Fruit fly (Drosophila melanogaster) whole organism, prepupa: Measurements from ENCODE around the gene CG31176.

Source experiments
- Blimp-1 ChIP-seq: fragments of 200-800 bp; sonication (Bioruptor generic); optimal IDR thresholded peaks from 3 replicates; lab custom pipeline; 2017; ENCODE audit warnings: missing biosample characterization, missing genetic modification characterization, mild to moderate bottlenecking, moderate library complexity, missing genetic modification reagents
- CG10669 ChIP-seq: fragments of 200-800 bp; sonication (Bioruptor generic); optimal IDR thresholded peaks from 3 replicates; lab custom pipeline; 2018; ENCODE audit warnings: missing biosample characterization, mild to moderate bottlenecking, missing genetic modification characterization, moderate library complexity
- CG11294 ChIP-seq: fragments of 200-800 bp; sonication (Bioruptor generic); IDR thresholded peaks from 2 replicates; pipeline ENCODE4 v1.3.6; 2022; ENCODE audit warnings: missing biosample characterization, missing genetic modification characterization
- CG11762 ChIP-seq: fragments of 200-800 bp; sonication (Bioruptor generic); optimal IDR thresholded peaks from 3 replicates; lab custom pipeline; 2016; ENCODE audit warnings: missing biosample characterization, missing genetic modification characterization; ENCODE audit not compliant: insufficient read depth
- CG15336 ChIP-seq: fragments of 200-800 bp; sonication (Bioruptor generic); IDR thresholded peaks from 2 replicates; pipeline ENCODE4 v1.3.6; 2022; ENCODE audit warnings: missing biosample characterization, missing genetic modification characterization
- CG1621 ChIP-seq: fragments of 200-800 bp; sonication (Bioruptor generic); optimal IDR thresholded peaks from 3 replicates; lab custom pipeline; 2018; ENCODE audit warnings: missing biosample characterization, mild to moderate bottlenecking, missing genetic modification characterization
- CG16779 ChIP-seq: fragments of 200-800 bp; sonication (Bioruptor generic); optimal IDR thresholded peaks from 3 replicates; lab custom pipeline; 2017; ENCODE audit warnings: missing biosample characterization, mild to moderate bottlenecking, missing genetic modification characterization
- CG31627 ChIP-seq: fragments of 200-800 bp; sonication (Bioruptor generic); optimal IDR thresholded peaks from 3 replicates; lab custom pipeline; 2016; ENCODE audit warnings: missing biosample characterization, missing genetic modification characterization
- CG32006 ChIP-seq: fragments of 200-800 bp; sonication (Bioruptor generic); optimal IDR thresholded peaks from 3 replicates; lab custom pipeline; 2017; ENCODE audit warnings: missing biosample characterization, mild to moderate bottlenecking, missing genetic modification characterization
- CG34406 ChIP-seq: fragments of 200-800 bp; sonication (Bioruptor generic); optimal IDR thresholded peaks from 3 replicates; lab custom pipeline; 2016; ENCODE audit warnings: missing biosample characterization, missing genetic modification characterization
- CG4318 ChIP-seq: fragments of 200-800 bp; sonication (Bioruptor generic); optimal IDR thresholded peaks from 3 replicates; lab custom pipeline; 2017; ENCODE audit warnings: missing biosample characterization, mild to moderate bottlenecking, missing genetic modification characterization
- CG6163 ChIP-seq: fragments of 200-800 bp; sonication (Bioruptor generic); IDR thresholded peaks from 3 replicates; pipeline ENCODE4 v1.3.6; 2022; ENCODE audit warnings: missing biosample characterization, missing genetic modification characterization
- CG6276 ChIP-seq: fragments of 200-800 bp; sonication (Bioruptor generic); optimal IDR thresholded peaks from 2 replicates; lab custom pipeline; 2017; ENCODE audit warnings: missing biosample characterization, mild to moderate bottlenecking, missing genetic modification characterization
- CG6792 ChIP-seq: fragments of 200-800 bp; sonication (Bioruptor generic); optimal IDR thresholded peaks from 3 replicates; lab custom pipeline; 2016; ENCODE audit warnings: missing biosample characterization, missing genetic modification characterization
- CG6854 ChIP-seq: fragments of 200-800 bp; sonication (Bioruptor generic); optimal IDR thresholded peaks from 2 replicates; lab custom pipeline; 2017; ENCODE audit warnings: missing biosample characterization, mild to moderate bottlenecking, missing genetic modification characterization
- CG8119 ChIP-seq: fragments of 200-800 bp; sonication (Bioruptor generic); IDR thresholded peaks from 3 replicates; pipeline ENCODE4 v1.3.6; 2022; ENCODE audit warnings: missing biosample characterization, missing genetic modification characterization
- Eip78C ChIP-seq: fragments of 200-800 bp; sonication (Bioruptor generic); peaks from one replicate; lab custom pipeline; 2016; ENCODE audit warnings: missing biosample characterization, missing genetic modification characterization
- Eip93F ChIP-seq: fragments of 200-800 bp; sonication (Bioruptor generic); optimal IDR thresholded peaks from 2 replicates; lab custom pipeline; 2016; ENCODE audit warnings: missing biosample characterization, mild to moderate bottlenecking, missing genetic modification characterization
- Ets21C ChIP-seq: fragments of 200-800 bp; sonication (Bioruptor generic); optimal IDR thresholded peaks from 3 replicates; lab custom pipeline; 2016; ENCODE audit warnings: missing biosample characterization, missing genetic modification characterization
- Gug ChIP-seq: fragments of 200-800 bp; sonication (Bioruptor generic); IDR thresholded peaks from 2 replicates; pipeline ENCODE4 v1.3.6; 2022; ENCODE audit warnings: missing biosample characterization, missing genetic modification characterization
- Hr38 ChIP-seq: sonication (Bioruptor generic); optimal IDR thresholded peaks from 2 replicates; lab custom pipeline; 2016; ENCODE audit warnings: missing biosample characterization, missing genetic modification characterization
- Hr39 ChIP-seq: fragments of 200-800 bp; sonication (Bioruptor generic); optimal IDR thresholded peaks from 2 replicates; lab custom pipeline; 2016; ENCODE audit warnings: missing biosample characterization, missing genetic modification characterization
- Hr4 ChIP-seq: fragments of 200-800 bp; sonication (Bioruptor generic); optimal IDR thresholded peaks from 3 replicates; lab custom pipeline; 2016; ENCODE audit warnings: missing biosample characterization, missing genetic modification characterization
- Lpt ChIP-seq: fragments of 200-800 bp; sonication (Bioruptor generic); optimal IDR thresholded peaks from 3 replicates; lab custom pipeline; 2016; ENCODE audit warnings: missing biosample characterization, missing genetic modification characterization
- Met ChIP-seq: fragments of 200-800 bp; sonication (Bioruptor generic); optimal IDR thresholded peaks from 3 replicates; lab custom pipeline; 2016; ENCODE audit warnings: missing biosample characterization, missing genetic modification characterization
- Sox15 ChIP-seq: fragments of 200-800 bp; sonication (Bioruptor generic); optimal IDR thresholded peaks from 3 replicates; lab custom pipeline; 2016; ENCODE audit warnings: missing biosample characterization, missing genetic modification characterization
- achi ChIP-seq: fragments of 200-800 bp; sonication (Bioruptor generic); optimal IDR thresholded peaks from 3 replicates; lab custom pipeline; 2016; ENCODE audit warnings: missing biosample characterization, missing genetic modification characterization
- cyc ChIP-seq: fragments of 200-800 bp; sonication (Bioruptor generic); optimal IDR thresholded peaks from 3 replicates; lab custom pipeline; 2016; ENCODE audit warnings: missing biosample characterization, missing genetic modification characterization
- dac ChIP-seq: fragments of 200-800 bp; sonication (Bioruptor generic); optimal IDR thresholded peaks from 2 replicates; lab custom pipeline; 2017; ENCODE audit warnings: missing biosample characterization, mild to moderate bottlenecking, missing genetic modification characterization
- dsx ChIP-seq: fragments of 200-800 bp; optimal IDR thresholded peaks from 3 replicates; lab custom pipeline; 2019; ENCODE audit warnings: missing biosample characterization, mild to moderate bottlenecking, missing genetic modification characterization, moderate library complexity; ENCODE audit not compliant: poor library complexity, severe bottlenecking
- eg ChIP-seq: fragments of 200-800 bp; sonication (Bioruptor generic); IDR thresholded peaks from 3 replicates; pipeline ENCODE4 v1.3.6; 2022; ENCODE audit warnings: missing biosample characterization, missing genetic modification characterization
- esn ChIP-seq: fragments of 200-800 bp; sonication (Bioruptor generic); optimal IDR thresholded peaks from 2 replicates; lab custom pipeline; 2016; ENCODE audit warnings: missing biosample characterization, mild to moderate bottlenecking, missing genetic modification characterization, moderate library complexity
- fd59A ChIP-seq: fragments of 200-800 bp; sonication (Bioruptor generic); optimal IDR thresholded peaks from 2 replicates; lab custom pipeline; 2017; ENCODE audit warnings: missing biosample characterization, mild to moderate bottlenecking, missing genetic modification characterization, missing genetic modification reagents
- lz ChIP-seq: fragments of 200-800 bp; sonication (Bioruptor generic); optimal IDR thresholded peaks from 3 replicates; lab custom pipeline; 2016; ENCODE audit warnings: missing biosample characterization, missing genetic modification characterization
- net ChIP-seq: fragments of 200-800 bp; sonication (Bioruptor generic); optimal IDR thresholded peaks from 3 replicates; lab custom pipeline; 2016; ENCODE audit warnings: missing biosample characterization, missing genetic modification characterization
- pdm3 ChIP-seq: fragments of 200-800 bp; sonication (Bioruptor generic); optimal IDR thresholded peaks from 3 replicates; lab custom pipeline; 2016; ENCODE audit warnings: missing biosample characterization, missing genetic modification characterization
- salr ChIP-seq, 2 experiments: fragments of 200-800 bp; sonication (Bioruptor generic); optimal IDR thresholded peaks; 3 replicates each; lab custom pipeline; 2016 to 2018; ENCODE audit warnings: missing biosample characterization in 2 of 2, missing genetic modification characterization in 2 of 2, mild to moderate bottlenecking in 1 of 2
- ss ChIP-seq, 2 experiments: fragments of 200-800 bp; sonication (Bioruptor generic); optimal IDR thresholded peaks; 2 replicates in 1 of 2; 3 replicates in 1 of 2; lab custom pipeline; 2017 to 2018; ENCODE audit warnings: mild to moderate bottlenecking in 2 of 2, missing biosample characterization in 2 of 2, missing genetic modification characterization in 2 of 2, moderate library complexity in 1 of 2
- topi ChIP-seq: fragments of 200-800 bp; sonication (Bioruptor generic); optimal IDR thresholded peaks from 3 replicates; lab custom pipeline; 2016; ENCODE audit warnings: missing biosample characterization, missing genetic modification characterization

CG31176 gene

DNA sequence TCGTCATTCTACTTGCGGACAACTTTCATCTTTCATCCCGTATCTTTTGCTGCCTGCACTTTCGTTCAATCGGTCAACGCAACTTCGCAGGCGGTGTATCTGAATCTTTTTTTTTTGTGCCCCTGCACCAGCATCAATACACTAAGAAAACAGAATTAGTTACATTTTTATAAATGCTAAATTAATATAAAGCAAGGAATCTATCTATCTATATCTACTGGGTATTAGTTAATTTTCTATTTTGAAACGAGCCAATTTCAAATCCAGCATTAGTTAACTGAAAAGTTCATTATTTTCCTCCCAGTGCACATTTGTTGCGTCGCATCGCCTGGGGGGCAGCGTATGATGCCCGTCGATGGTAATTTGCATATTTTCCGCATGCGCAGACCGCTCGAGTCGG is 13.4 kb upstream of the CG31176 start (continued):
- TF ChIP-seq esn (peak; percentile 57), CG4318 (GFP tag; lab: Kevin White, UChicago) (peak; percentile 74), CG11294 (GFP tag; lab: Robert Waterston, UW) (peak; percentile 48; the same call in 1 of the 2 replicates), Lpt (GFP tag; lab: Kevin White, UChicago) (peak; percentile 68), Hr38 (GFP tag; lab: Kevin White, UChicago) (peak; percentile 63), CG6276 (GFP tag; lab: Kevin White, UChicago) (peak; percentile 69), Eip93F (GFP tag; lab: Kevin White, UChicago) (no peak), salr (GFP tag; optimal IDR thresholded peaks at IDR 0.05; lab: Kevin White, UChicago) (peak in 1 of 2 experiments; percentile 56), ss (GFP tag; optimal IDR thresholded peaks at IDR 0.05; lab: Kevin White, UChicago) (no peak), CG16779 (tag; lab: Kevin White, UChicago) (no peak), CG1621 (tag; lab: Kevin White, UChicago) (no peak), Eip78C (GFP tag; lab: Kevin White, UChicago) (peak; percentile 93), CG11762 (peak; percentile 33), lz (peak; percentile 34), Hr39 (GFP tag; lab: Kevin White, UChicago) (peak; percentile 56), eg (GFP tag; lab: Robert Waterston, UW) (peak; percentile 90), dsx (GFP tag; lab: Kevin White, UChicago) (peak; percentile 40), CG8119 (GFP tag; lab: Robert Waterston, UW) (peak; percentile 92), CG31627 (GFP tag; lab: Kevin White, UChicago) (peak; percentile 46), net (peak; percentile 70), Sox15 (GFP tag; lab: Kevin White, UChicago) (peak; percentile 28), CG34406 (GFP tag; lab: Kevin White, UChicago) (peak; percentile 60), CG10669 (GFP tag; lab: Kevin White, UChicago) (no peak), dac (GFP tag; lab: Kevin White, UChicago) (peak; percentile 74), Gug (GFP tag; lab: Robert Waterston, UW) (peak; percentile 62), achi (peak; percentile 78), CG32006 (GFP tag; lab: Kevin White, UChicago) (peak; percentile 92)

DNA sequence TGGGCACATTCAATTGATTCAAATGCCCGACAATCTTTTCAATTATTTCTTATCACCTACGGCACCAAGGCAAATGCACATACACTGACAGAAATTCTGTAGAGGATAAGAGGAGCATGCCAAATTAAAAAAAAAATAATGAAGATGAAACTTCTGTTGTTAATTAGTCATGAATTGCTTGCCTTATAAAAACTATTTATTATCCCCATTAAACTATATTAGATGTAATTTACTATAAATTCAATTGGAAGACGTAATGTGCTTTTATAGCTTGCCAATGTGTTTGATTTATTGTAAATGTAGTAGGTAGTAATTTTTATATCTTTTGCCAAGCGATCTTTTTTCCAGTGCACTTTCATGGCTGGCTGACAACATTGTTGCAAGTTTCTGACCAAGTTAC is 12.2 kb upstream of the CG31176 start:
- no peak for TF ChIP-seq Ets21C
- TF ChIP-seq CG8119 (GFP tag; lab: Robert Waterston, UW): peak; percentile 74
- TF ChIP-seq CG11762: no peak
- peak; percentile 8 for TF ChIP-seq dsx (GFP tag; lab: Kevin White, UChicago)
- peak; percentile 39; the same call in 1 of the 2 replicates for TF ChIP-seq Gug (GFP tag; lab: Robert Waterston, UW)
- TF ChIP-seq Hr4: peak; percentile 71
- TF ChIP-seq eg (GFP tag; lab: Robert Waterston, UW): peak; percentile 57; the same call in 2 of the 3 replicates
- peak; percentile 72 for TF ChIP-seq CG15336 (GFP tag; lab: Robert Waterston, UW)
- TF ChIP-seq CG6792 (GFP tag; lab: Kevin White, UChicago): no peak
- TF ChIP-seq pdm3 (GFP tag; lab: Kevin White, UChicago): peak; percentile 23
- peak; percentile 59 for TF ChIP-seq Eip78C (GFP tag; lab: Kevin White, UChicago)
- TF ChIP-seq CG4318 (GFP tag; lab: Kevin White, UChicago): peak; percentile 41
- no peak for TF ChIP-seq Blimp-1 (GFP tag; lab: Kevin White, UChicago)
- no peak for TF ChIP-seq CG1621 (tag; lab: Kevin White, UChicago)
- TF ChIP-seq cyc (GFP tag; lab: Kevin White, UChicago): no peak
- TF ChIP-seq topi: no peak
- 0 out of 3 replicates have a peak, but pooled peaks have one; percentile 42 for TF ChIP-seq CG6163
- no peak for TF ChIP-seq CG6854 (GFP tag; lab: Kevin White, UChicago)
- peak; percentile 73 for TF ChIP-seq CG32006 (GFP tag; lab: Kevin White, UChicago)
- peak; percentile 10 for TF ChIP-seq achi
- TF ChIP-seq, all 60 proteins: peak for 12

DNA sequence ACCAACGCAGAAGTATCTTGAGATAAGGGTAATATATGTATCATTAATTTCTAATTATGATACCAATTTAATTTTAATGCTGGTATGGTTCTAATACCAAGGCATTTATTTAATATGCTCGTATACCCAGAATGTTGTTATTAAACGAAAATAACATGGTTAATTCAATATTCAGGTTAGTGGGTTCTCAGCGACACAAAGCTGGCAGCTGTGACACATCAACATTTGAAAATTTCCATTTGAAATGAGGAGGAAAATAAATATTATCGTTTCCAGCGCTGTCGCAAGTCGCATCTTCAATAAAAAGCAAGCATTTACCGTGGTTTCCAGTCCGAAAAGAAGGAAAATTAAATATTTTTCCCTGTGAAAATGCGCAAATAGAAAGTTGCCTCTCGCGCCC is 11.5 kb upstream of the CG31176 start:
- TF ChIP-seq lz (no peak), Eip93F (GFP tag; lab: Kevin White, UChicago) (no peak), fd59A (GFP tag; lab: Kevin White, UChicago) (no peak), Met (GFP tag; lab: Kevin White, UChicago) (no peak), CG6792 (GFP tag; lab: Kevin White, UChicago) (no peak), CG16779 (tag; lab: Kevin White, UChicago) (no peak), CG34406 (GFP tag; lab: Kevin White, UChicago) (no peak)
- TF ChIP-seq, all 60 proteins: peak for 0
